Fruit fly (Drosophila melanogaster) whole organism, wandering third instar larva: Measurements from ENCODE around the gene Fit1.

Source experiments
- Abd-B ChIP-seq: fragments of >200 bp; optimal IDR thresholded peaks from 2 replicates; lab custom pipeline; 2017; ENCODE audit warnings: missing biosample characterization, missing genetic modification characterization
- Dfd ChIP-seq: fragments of >200 bp; optimal IDR thresholded peaks from 2 replicates; lab custom pipeline; 2017; ENCODE audit warnings: missing biosample characterization, missing genetic modification characterization
- fru ChIP-seq: fragments of 200-800 bp; sonication (Bioruptor generic); optimal IDR thresholded peaks from 3 replicates; lab custom pipeline; 2016; ENCODE audit warnings: missing biosample characterization, mild to moderate bottlenecking, missing genetic modification characterization
- woc ChIP-seq: sonication (Bioruptor generic); optimal IDR thresholded peaks from 2 replicates; lab custom pipeline; 2016; ENCODE audit warnings: missing biosample characterization, mild to moderate bottlenecking, missing genetic modification characterization

- no peak for TF ChIP-seq fru (GFP tag; lab: Kevin White, UChicago)
- no peak for TF ChIP-seq woc
- no peak for TF ChIP-seq Abd-B (GFP tag; lab: Kevin White, UChicago)
- no peak for TF ChIP-seq Dfd (GFP tag; lab: Kevin White, UChicago)
Observed at dm6 chr3L:4088694-4089190, 14.6 kb upstream of the Fit1 start, which contains the start of gene Gad1.
